Worm (Caenorhabditis elegans) whole organism, L2 larva: ENCODE data around the gene tub-1.

Experiments used
- C34F6.9 ChIP-seq: fragments of 150-350 bp; optimal IDR thresholded peaks from 2 replicates; lab custom pipeline; 2014; ENCODE audit warnings: missing biosample characterization, missing genetic modification characterization
- F13H6.1 ChIP-seq: sonication (generic microtip); optimal IDR thresholded peaks from 2 replicates; lab custom pipeline; 2016; ENCODE audit warnings: missing genetic modification characterization, missing compliant biosample characterization
- R02D3.7 ChIP-seq: fragments of 150-350 bp; optimal IDR thresholded peaks from 2 replicates; lab custom pipeline; 2014; ENCODE audit warnings: missing biosample characterization, missing genetic modification characterization
- Y55F3AM.14 ChIP-seq: fragments of 200-800 bp; sonication (Bioruptor generic); optimal IDR thresholded peaks from 2 replicates; lab custom pipeline; 2018; ENCODE audit warnings: mild to moderate bottlenecking, missing genetic modification characterization, missing compliant biosample characterization
- ZK546.5 ChIP-seq: sonication (generic microtip); optimal IDR thresholded peaks from 2 replicates; lab custom pipeline; 2017; ENCODE audit warnings: missing biosample characterization, missing genetic modification characterization
- alr-1 ChIP-seq: fragments of 150-350 bp; optimal IDR thresholded peaks from 2 replicates; lab custom pipeline; 2014; ENCODE audit warnings: missing biosample characterization, missing genetic modification characterization
- aly-2 ChIP-seq: fragments of 150-350 bp; optimal IDR thresholded peaks from 2 replicates; lab custom pipeline; 2014; ENCODE audit warnings: missing biosample characterization, missing genetic modification characterization
- ama-1 ChIP-seq: fragments of 150-350 bp; optimal IDR thresholded peaks from 2 replicates; lab custom pipeline; 2018; ENCODE audit warnings: inconsistent platforms
- blmp-1 ChIP-seq: sonication (generic microtip); optimal IDR thresholded peaks from 2 replicates; lab custom pipeline; 2017; ENCODE audit warnings: missing genetic modification characterization, mild to moderate bottlenecking, missing compliant biosample characterization, antibody characterized with exemption, moderate library complexity; ENCODE audit not compliant: insufficient read depth
- ceh-16 ChIP-seq: fragments of 150-350 bp; optimal IDR thresholded peaks from 2 replicates; lab custom pipeline; 2014; ENCODE audit warnings: missing biosample characterization, missing genetic modification characterization
- ceh-82 ChIP-seq: fragments of 150-350 bp; optimal IDR thresholded peaks from 2 replicates; lab custom pipeline; 2014; ENCODE audit warnings: missing biosample characterization, missing genetic modification characterization
- crh-2 ChIP-seq: sonication (generic microtip); optimal IDR thresholded peaks from 2 replicates; lab custom pipeline; 2017; ENCODE audit warnings: missing biosample characterization, missing genetic modification characterization
- dmd-4 ChIP-seq: sonication (generic microtip); optimal IDR thresholded peaks from 2 replicates; lab custom pipeline; 2017; ENCODE audit warnings: missing biosample characterization, missing genetic modification characterization
- egl-27 ChIP-seq: sonication (generic microtip); optimal IDR thresholded peaks from 3 replicates; lab custom pipeline; 2017; ENCODE audit warnings: missing biosample characterization, missing genetic modification reagents, missing genetic modification characterization
- elt-1 ChIP-seq: fragments of 150-350 bp; optimal IDR thresholded peaks from 2 replicates; lab custom pipeline; 2014; ENCODE audit warnings: missing biosample characterization, missing genetic modification characterization
- elt-3 ChIP-seq: sonication (generic microtip); optimal IDR thresholded peaks from 2 replicates; lab custom pipeline; 2017; ENCODE audit warnings: missing biosample characterization, missing genetic modification characterization
- fos-1 ChIP-seq: fragments of 150-350 bp; optimal IDR thresholded peaks from 2 replicates; lab custom pipeline; 2014; ENCODE audit warnings: missing biosample characterization, missing genetic modification characterization
- gmeb-1 ChIP-seq: fragments of 150-350 bp; optimal IDR thresholded peaks from 2 replicates; lab custom pipeline; 2014; ENCODE audit warnings: missing biosample characterization, missing genetic modification characterization
- lin-13 ChIP-seq: fragments of 150-350 bp; optimal IDR thresholded peaks from 2 replicates; lab custom pipeline; 2014; ENCODE audit warnings: missing biosample characterization, missing genetic modification reagents, missing genetic modification characterization
- lsy-2 ChIP-seq, 2 experiments: fragments of 150-350 bp in 1 of 2; sonication (generic microtip) in 1 of 2; optimal IDR thresholded peaks; 2 replicates each; lab custom pipeline; 2014 to 2017; ENCODE audit warnings: missing biosample characterization in 2 of 2, missing genetic modification characterization in 2 of 2
- mab-5 ChIP-seq: fragments of 150-350 bp; optimal IDR thresholded peaks from 2 replicates; lab custom pipeline; 2014; ENCODE audit warnings: missing biosample characterization, missing genetic modification characterization
- mbf-1 ChIP-seq: sonication (generic microtip); optimal IDR thresholded peaks from 2 replicates; lab custom pipeline; 2017; ENCODE audit warnings: missing biosample characterization, missing genetic modification characterization
- nhr-10 ChIP-seq: sonication (generic microtip); optimal IDR thresholded peaks from 2 replicates; lab custom pipeline; 2017; ENCODE audit warnings: missing biosample characterization, missing genetic modification characterization
- nhr-11 ChIP-seq: fragments of 150-350 bp; optimal IDR thresholded peaks from 2 replicates; lab custom pipeline; 2014; ENCODE audit warnings: missing biosample characterization, missing genetic modification characterization
- nhr-12 ChIP-seq: fragments of 150-350 bp; optimal IDR thresholded peaks from 2 replicates; lab custom pipeline; 2014; ENCODE audit warnings: missing biosample characterization, missing genetic modification characterization
- nhr-129 ChIP-seq: fragments of 150-350 bp; optimal IDR thresholded peaks from 2 replicates; lab custom pipeline; 2014; ENCODE audit warnings: missing biosample characterization, missing genetic modification characterization
- nhr-237 ChIP-seq: fragments of 150-350 bp; optimal IDR thresholded peaks from 2 replicates; lab custom pipeline; 2014; ENCODE audit warnings: missing biosample characterization, missing genetic modification characterization
- nhr-25 ChIP-seq: fragments of 150-350 bp; sonication (generic microtip); optimal IDR thresholded peaks from 3 replicates; lab custom pipeline; 2014; ENCODE audit warnings: missing biosample characterization, missing genetic modification characterization
- nhr-77 ChIP-seq: fragments of 150-350 bp; optimal IDR thresholded peaks from 2 replicates; lab custom pipeline; 2014; ENCODE audit warnings: missing biosample characterization, missing genetic modification characterization
- peb-1 ChIP-seq: fragments of 150-350 bp; optimal IDR thresholded peaks from 2 replicates; lab custom pipeline; 2014; ENCODE audit warnings: missing biosample characterization, missing genetic modification characterization
- skn-1 ChIP-seq: sonication (generic microtip); optimal IDR thresholded peaks from 2 replicates; lab custom pipeline; 2017; ENCODE audit warnings: missing biosample characterization, missing genetic modification characterization
- sma-3 ChIP-seq: sonication (generic microtip); optimal IDR thresholded peaks from 2 replicates; lab custom pipeline; 2016; ENCODE audit warnings: missing genetic modification reagents, missing genetic modification characterization, missing compliant biosample characterization
- sma-9 ChIP-seq, 2 experiments: fragments of 150-350 bp in 1 of 2; sonication (generic microtip) in 1 of 2; optimal IDR thresholded peaks; 2 replicates each; lab custom pipeline; 2014 to 2016; ENCODE audit warnings: missing genetic modification characterization in 2 of 2, mild to moderate bottlenecking in 1 of 2, missing biosample characterization in 1 of 2, missing compliant biosample characterization in 1 of 2, missing genetic modification reagents in 1 of 2, moderate library complexity in 1 of 2
- snpc-4 ChIP-seq: fragments of 150-350 bp; optimal IDR thresholded peaks from 2 replicates; lab custom pipeline; 2014; ENCODE audit warnings: missing biosample characterization, missing genetic modification characterization
- unc-39 ChIP-seq: fragments of 150-350 bp; optimal IDR thresholded peaks from 2 replicates; lab custom pipeline; 2014; ENCODE audit warnings: missing biosample characterization, missing genetic modification characterization
- unc-55 ChIP-seq: fragments of 150-350 bp; sonication (generic microtip); optimal IDR thresholded peaks from 3 replicates; lab custom pipeline; 2014; ENCODE audit warnings: missing biosample characterization, missing genetic modification reagents, missing genetic modification characterization
- unc-62 ChIP-seq: fragments of 150-350 bp; optimal IDR thresholded peaks from 2 replicates; lab custom pipeline; 2014; ENCODE audit warnings: missing biosample characterization, missing genetic modification reagents, missing genetic modification characterization
- ztf-11 ChIP-seq: sonication (generic microtip); optimal IDR thresholded peaks from 2 replicates; lab custom pipeline; 2017; ENCODE audit warnings: missing biosample characterization, missing genetic modification characterization
- ztf-4 ChIP-seq: fragments of 150-350 bp; optimal IDR thresholded peaks from 2 replicates; lab custom pipeline; 2014; ENCODE audit warnings: missing biosample characterization, missing genetic modification characterization

tub-1 gene

ce11 chrII:8141135-8141534 lies 15.6 kb downstream of the tub-1 start:
- TF ChIP-seq unc-39 (tag; lab: Kevin White, UChicago) = no peak
- no peak for TF ChIP-seq R02D3.7 (tag; lab: Kevin White, UChicago)
- no peak for TF ChIP-seq nhr-11 (tag; lab: Kevin White, UChicago)
- TF ChIP-seq peb-1 (tag; lab: Kevin White, UChicago) = no peak
- no peak for TF ChIP-seq alr-1 (tag; lab: Kevin White, UChicago)
- TF ChIP-seq nhr-10 (tag; lab: Kevin White, UChicago) = no peak
- no peak for TF ChIP-seq dmd-4
- no peak for TF ChIP-seq elt-3 (tag; lab: Kevin White, UChicago)
- no peak for TF ChIP-seq sma-3 (GFP tag; lab: Kevin White, UChicago)
- TF ChIP-seq C34F6.9 (tag; lab: Kevin White, UChicago) = no peak
- no peak for TF ChIP-seq nhr-12 (tag; lab: Kevin White, UChicago)
- TF ChIP-seq nhr-129 (tag; lab: Kevin White, UChicago) = no peak
- no peak for TF ChIP-seq ZK546.5 (tag; lab: Kevin White, UChicago)
- TF ChIP-seq ztf-11 = no peak
- TF ChIP-seq mbf-1 (tag; lab: Kevin White, UChicago) = no peak
- TF ChIP-seq nhr-237 (tag; lab: Kevin White, UChicago) = no peak
- TF ChIP-seq ceh-16 = no peak
- TF ChIP-seq crh-2 = no peak
- no peak for TF ChIP-seq ztf-4
- TF ChIP-seq blmp-1 (tag; lab: Kevin White, UChicago) = no peak

DNA sequence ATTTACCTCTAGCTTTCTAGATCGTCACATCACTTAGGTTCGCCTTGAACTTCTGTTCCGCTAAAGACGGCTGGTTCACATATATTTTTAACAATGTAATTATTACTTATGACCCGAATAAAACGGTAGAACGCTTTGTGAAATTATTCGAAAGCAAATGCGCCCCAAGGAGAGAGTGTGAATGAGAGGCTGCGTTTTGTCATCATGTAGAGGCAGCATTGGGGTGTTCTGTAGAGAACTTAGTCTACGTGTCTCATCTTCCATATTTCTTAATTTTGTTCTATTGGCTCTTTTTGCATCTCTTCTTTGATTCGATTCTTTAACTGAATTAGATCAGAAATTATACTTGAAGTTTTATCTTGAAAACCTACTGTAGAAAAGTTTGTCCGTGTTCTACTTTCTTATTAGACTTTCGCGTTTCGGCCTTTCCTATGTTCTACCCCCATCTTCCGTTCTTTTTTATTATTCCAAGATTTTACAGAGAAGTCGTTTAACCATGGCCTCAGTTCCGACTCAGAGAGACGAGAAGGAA lies 18.7 kb downstream of the tub-1 start, which contains the start of gene cdc-48.2:
cdc-48.2 (plus strand) TSS at position 482 of the 532 bp plus-strand sequence.
- TF ChIP-seq elt-3 (tag; lab: Kevin White, UChicago) (no peak), aly-2 (no peak), sma-3 (GFP tag; lab: Kevin White, UChicago) (no peak), ceh-82 (tag; lab: Kevin White, UChicago) (no peak), F13H6.1 (tag; lab: Kevin White, UChicago) (no peak), mab-5 (tag; lab: Kevin White, UChicago) (no peak), unc-55 (GFP tag; lab: Kevin White, UChicago) (peak; percentile 2), unc-62 (GFP tag; lab: Kevin White, UChicago) (no peak), fos-1 (tag; lab: Kevin White, UChicago) (peak; percentile 0), nhr-10 (tag; lab: Kevin White, UChicago) (no peak), Y55F3AM.14 (GFP tag; lab: Kevin White, UChicago) (no peak), ztf-11 (no peak), gmeb-1 (tag; lab: Kevin White, UChicago) (no peak), nhr-11 (tag; lab: Kevin White, UChicago) (no peak), nhr-12 (tag; lab: Kevin White, UChicago) (no peak), unc-39 (tag; lab: Kevin White, UChicago) (no peak), ama-1 (lab: Kevin White, UChicago) (no peak), snpc-4 (tag; lab: Kevin White, UChicago) (no peak), ZK546.5 (tag; lab: Kevin White, UChicago) (no peak), R02D3.7 (tag; lab: Kevin White, UChicago) (no peak), sma-9 (GFP tag; optimal IDR thresholded peaks at IDR 0.05; lab: Kevin White, UChicago) (no peak), sma-9 (tag; optimal IDR thresholded peaks at IDR 0.05; lab: Kevin White, UChicago) (no peak), elt-1 (no peak), lsy-2 (tag; optimal IDR thresholded peaks at IDR 0.05; lab: Kevin White, UChicago) (peak in 1 of 2 experiments; percentile 27), skn-1 (peak; percentile 86), ztf-4 (no peak), C34F6.9 (tag; lab: Kevin White, UChicago) (peak; percentile 36), alr-1 (tag; lab: Kevin White, UChicago) (no peak), nhr-129 (tag; lab: Kevin White, UChicago) (no peak)

DNA sequence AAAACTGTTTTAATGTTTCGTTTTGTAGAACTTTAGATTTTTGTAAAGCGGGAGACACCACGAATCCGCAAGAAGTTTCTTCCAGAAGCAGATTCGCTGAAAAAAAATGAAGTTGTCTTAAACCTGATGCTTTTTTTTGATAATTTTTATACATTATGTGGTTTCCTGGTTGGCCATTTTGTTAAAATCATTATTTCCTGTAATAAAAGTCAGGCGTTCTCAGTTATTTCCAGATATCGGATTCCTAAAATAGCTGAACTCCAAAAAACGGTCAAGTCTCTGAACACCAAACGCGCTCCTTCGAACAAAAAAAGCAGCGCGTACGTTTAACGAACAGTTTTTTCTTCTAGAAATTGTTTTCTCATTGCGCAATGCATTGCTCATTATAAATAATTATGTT lies 19.4 kb downstream of the tub-1 start:
- TF ChIP-seq nhr-237 (tag; lab: Kevin White, UChicago) = no peak
- TF ChIP-seq ceh-82 (tag; lab: Kevin White, UChicago) = no peak
- TF ChIP-seq unc-39 (tag; lab: Kevin White, UChicago) = no peak
- peak; percentile 8 for TF ChIP-seq nhr-25 (tag; lab: Kevin White, UChicago)
- no peak for TF ChIP-seq lin-13 (GFP tag; lab: Kevin White, UChicago)
- no peak for TF ChIP-seq ztf-4
- peak; percentile 37 for TF ChIP-seq C34F6.9 (tag; lab: Kevin White, UChicago)
- TF ChIP-seq nhr-12 (tag; lab: Kevin White, UChicago) = no peak
- TF ChIP-seq mab-5 (tag; lab: Kevin White, UChicago) = no peak
- peak; percentile 21 for TF ChIP-seq gmeb-1 (tag; lab: Kevin White, UChicago)
- TF ChIP-seq skn-1 = peak; percentile 16
- TF ChIP-seq sma-3 (GFP tag; lab: Kevin White, UChicago) = peak; percentile 1
- no peak for TF ChIP-seq crh-2
- no peak for TF ChIP-seq nhr-77 (tag; lab: Kevin White, UChicago)
- peak; percentile 49 for TF ChIP-seq nhr-129 (tag; lab: Kevin White, UChicago)
- no peak for TF ChIP-seq peb-1 (tag; lab: Kevin White, UChicago)
- TF ChIP-seq egl-27 (tag; lab: Kevin White, UChicago) = no peak
- TF ChIP-seq nhr-10 (tag; lab: Kevin White, UChicago) = no peak
- peak; percentile 29 for TF ChIP-seq unc-55 (GFP tag; lab: Kevin White, UChicago)
- TF ChIP-seq lsy-2 (tag; optimal IDR thresholded peaks at IDR 0.05; lab: Kevin White, UChicago) = peak in 1 of 2 experiments; percentile 67
- no peak for TF ChIP-seq blmp-1 (tag; lab: Kevin White, UChicago)
